Worm (Caenorhabditis elegans) whole organism, L3 larva: ENCODE data around the gene C34C12.9.

ENCODE experiments used
- R02D3.7 ChIP-seq: fragments of 150-350 bp; optimal IDR thresholded peaks from 2 replicates; lab custom pipeline; 2014; ENCODE audit warnings: missing biosample characterization, missing genetic modification characterization
- ZK546.5 ChIP-seq: sonication (generic microtip); optimal IDR thresholded peaks from 2 replicates; lab custom pipeline; 2017; ENCODE audit warnings: missing biosample characterization, missing genetic modification characterization
- aly-2 ChIP-seq: fragments of 150-350 bp; optimal IDR thresholded peaks from 2 replicates; lab custom pipeline; 2014; ENCODE audit warnings: missing biosample characterization, missing genetic modification characterization
- ama-1 ChIP-seq: fragments of 150-350 bp; optimal IDR thresholded peaks from 2 replicates; lab custom pipeline; 2018
- ceh-16 ChIP-seq: sonication (generic microtip); optimal IDR thresholded peaks from 2 replicates; lab custom pipeline; 2017; ENCODE audit warnings: missing biosample characterization, missing genetic modification characterization
- ceh-28 ChIP-seq: fragments of 150-350 bp; optimal IDR thresholded peaks from 2 replicates; lab custom pipeline; 2014; ENCODE audit warnings: missing biosample characterization, missing genetic modification reagents, missing genetic modification characterization
- ceh-82 ChIP-seq: fragments of 150-350 bp; optimal IDR thresholded peaks from 2 replicates; lab custom pipeline; 2014; ENCODE audit warnings: missing biosample characterization, missing genetic modification characterization
- ceh-9 ChIP-seq: sonication (generic microtip); optimal IDR thresholded peaks from 2 replicates; lab custom pipeline; 2018; ENCODE audit warnings: missing biosample characterization, missing genetic modification characterization
- egl-27 ChIP-seq: sonication (generic microtip); optimal IDR thresholded peaks from 4 replicates; lab custom pipeline; 2017; ENCODE audit warnings: missing biosample characterization, missing genetic modification reagents, missing genetic modification characterization
- elt-1 ChIP-seq: fragments of 150-350 bp; optimal IDR thresholded peaks from 2 replicates; lab custom pipeline; 2014; ENCODE audit warnings: missing biosample characterization, missing genetic modification characterization
- elt-2 ChIP-seq: sonication (generic microtip); optimal IDR thresholded peaks from 2 replicates; lab custom pipeline; 2016; ENCODE audit warnings: missing genetic modification reagents, mild to moderate bottlenecking, missing genetic modification characterization, missing compliant biosample characterization
- fkh-10 ChIP-seq: sonication (generic microtip); optimal IDR thresholded peaks from 2 replicates; lab custom pipeline; 2017; ENCODE audit warnings: missing biosample characterization, missing genetic modification reagents, missing genetic modification characterization
- fkh-2 ChIP-seq: fragments of 150-350 bp; optimal IDR thresholded peaks from 2 replicates; lab custom pipeline; 2014; ENCODE audit warnings: missing biosample characterization, missing genetic modification reagents, missing genetic modification characterization
- fos-1 ChIP-seq: fragments of 150-350 bp; optimal IDR thresholded peaks from 2 replicates; lab custom pipeline; 2014; ENCODE audit warnings: missing biosample characterization, missing genetic modification characterization
- hmg-11 ChIP-seq: sonication (generic microtip); optimal IDR thresholded peaks from 2 replicates; lab custom pipeline; 2016; ENCODE audit warnings: missing genetic modification characterization, missing compliant biosample characterization
- jun-1 ChIP-seq: fragments of 150-350 bp; optimal IDR thresholded peaks from 2 replicates; lab custom pipeline; 2014; ENCODE audit warnings: missing biosample characterization, missing genetic modification reagents, missing genetic modification characterization
- lin-15B ChIP-seq: fragments of 150-350 bp; optimal IDR thresholded peaks from 2 replicates; lab custom pipeline; 2014; ENCODE audit warnings: missing biosample characterization, missing genetic modification characterization
- lin-39 ChIP-seq: fragments of 150-350 bp; optimal IDR thresholded peaks from 2 replicates; lab custom pipeline; 2018; ENCODE audit warnings: missing biosample characterization, missing genetic modification reagents, missing genetic modification characterization
- lsy-12 ChIP-seq: sonication (generic microtip); optimal IDR thresholded peaks from 2 replicates; lab custom pipeline; 2016; ENCODE audit warnings: mild to moderate bottlenecking, missing genetic modification characterization, missing compliant biosample characterization
- mdl-1 ChIP-seq: fragments of 150-350 bp; optimal IDR thresholded peaks from 2 replicates; lab custom pipeline; 2014; ENCODE audit warnings: missing biosample characterization, missing genetic modification characterization
- nfya-1 ChIP-seq: sonication (generic microtip); optimal IDR thresholded peaks from 2 replicates; lab custom pipeline; 2017; ENCODE audit warnings: missing genetic modification characterization, mild to moderate bottlenecking, missing compliant biosample characterization, antibody characterized with exemption, moderate library complexity; ENCODE audit not compliant: insufficient read depth
- nhr-11 ChIP-seq: fragments of 150-350 bp; optimal IDR thresholded peaks from 2 replicates; lab custom pipeline; 2014; ENCODE audit warnings: missing biosample characterization, missing genetic modification characterization
- nhr-12 ChIP-seq: fragments of 150-350 bp; optimal IDR thresholded peaks from 2 replicates; lab custom pipeline; 2014; ENCODE audit warnings: missing biosample characterization, missing genetic modification characterization
- nhr-23 ChIP-seq: fragments of 150-350 bp; optimal IDR thresholded peaks from 2 replicates; lab custom pipeline; 2014; ENCODE audit warnings: missing biosample characterization, missing genetic modification reagents, missing genetic modification characterization
- nhr-237 ChIP-seq: fragments of 150-350 bp; optimal IDR thresholded peaks from 2 replicates; lab custom pipeline; 2014; ENCODE audit warnings: missing biosample characterization, missing genetic modification characterization
- nhr-25 ChIP-seq: sonication (generic microtip); optimal IDR thresholded peaks from 2 replicates; lab custom pipeline; 2017; ENCODE audit warnings: missing biosample characterization, missing genetic modification characterization
- nhr-28 ChIP-seq: fragments of 150-350 bp; optimal IDR thresholded peaks from 2 replicates; lab custom pipeline; 2014; ENCODE audit warnings: missing biosample characterization, missing genetic modification characterization
- nhr-43 ChIP-seq: sonication (generic microtip); optimal IDR thresholded peaks from 2 replicates; lab custom pipeline; 2016; ENCODE audit warnings: mild to moderate bottlenecking, missing genetic modification characterization, missing compliant biosample characterization; ENCODE audit not compliant: poor library complexity, severe bottlenecking
- nhr-77 ChIP-seq: fragments of 150-350 bp; optimal IDR thresholded peaks from 2 replicates; lab custom pipeline; 2014; ENCODE audit warnings: missing biosample characterization, missing genetic modification characterization
- pha-4 ChIP-seq: fragments of 150-350 bp; optimal IDR thresholded peaks from 2 replicates; lab custom pipeline; 2014; ENCODE audit warnings: missing biosample characterization, missing genetic modification reagents, missing genetic modification characterization
- pqm-1 ChIP-seq: fragments of 150-350 bp; optimal IDR thresholded peaks from 2 replicates; lab custom pipeline; 2017; ENCODE audit warnings: missing biosample characterization, missing genetic modification characterization, inconsistent platforms
- sea-2 ChIP-seq: fragments of 150-350 bp; sonication (generic microtip); optimal IDR thresholded peaks from 4 replicates; lab custom pipeline; 2014; ENCODE audit warnings: missing biosample characterization, missing genetic modification reagents, missing genetic modification characterization
- skn-1 ChIP-seq: fragments of 150-350 bp; optimal IDR thresholded peaks from 2 replicates; lab custom pipeline; 2014; ENCODE audit warnings: missing biosample characterization, missing genetic modification characterization
- snpc-4 ChIP-seq: fragments of 150-350 bp; optimal IDR thresholded peaks from 2 replicates; lab custom pipeline; 2014; ENCODE audit warnings: missing biosample characterization, missing genetic modification characterization
- tbx-2 ChIP-seq: sonication (generic microtip); optimal IDR thresholded peaks from 2 replicates; lab custom pipeline; 2016; ENCODE audit warnings: mild to moderate bottlenecking, missing genetic modification characterization, missing compliant biosample characterization
- unc-39 ChIP-seq: sonication (generic microtip); optimal IDR thresholded peaks from 4 replicates; lab custom pipeline; 2017; ENCODE audit warnings: missing biosample characterization, missing genetic modification characterization
- zag-1 ChIP-seq: fragments of 150-350 bp; optimal IDR thresholded peaks from 2 replicates; lab custom pipeline; 2014; ENCODE audit warnings: missing biosample characterization, missing genetic modification characterization
- ztf-11 ChIP-seq: fragments of 150-350 bp; optimal IDR thresholded peaks from 2 replicates; lab custom pipeline; 2014; ENCODE audit warnings: missing biosample characterization, missing genetic modification characterization
- ztf-4 ChIP-seq: fragments of 150-350 bp; optimal IDR thresholded peaks from 2 replicates; lab custom pipeline; 2014; ENCODE audit warnings: missing biosample characterization, missing genetic modification characterization

The C34C12.9 gene

DNA sequence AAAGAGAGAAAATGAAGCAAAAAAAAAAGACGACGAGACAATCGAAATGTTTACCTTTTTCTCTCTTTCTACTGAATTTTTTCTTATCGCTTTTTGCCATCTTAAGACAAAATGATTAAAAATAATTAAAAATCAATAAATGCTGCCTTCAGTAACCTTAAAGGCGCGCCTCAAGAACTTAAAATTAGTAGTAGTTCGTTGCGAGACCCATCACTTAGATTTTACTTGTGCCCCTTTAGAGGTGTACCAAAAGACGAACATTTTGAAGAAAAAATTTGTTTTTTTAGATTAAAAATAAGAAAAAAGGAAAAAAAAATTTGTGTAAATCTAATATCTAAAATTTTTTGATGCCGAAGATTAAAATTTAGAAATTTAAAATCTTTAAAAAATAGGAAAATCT, 4.3 kb downstream of the C34C12.9 start:
- peak; percentile 5 for TF ChIP-seq elt-2 (tag; lab: Kevin White, UChicago)
- no peak for TF ChIP-seq tbx-2 (tag; lab: Kevin White, UChicago)

DNA sequence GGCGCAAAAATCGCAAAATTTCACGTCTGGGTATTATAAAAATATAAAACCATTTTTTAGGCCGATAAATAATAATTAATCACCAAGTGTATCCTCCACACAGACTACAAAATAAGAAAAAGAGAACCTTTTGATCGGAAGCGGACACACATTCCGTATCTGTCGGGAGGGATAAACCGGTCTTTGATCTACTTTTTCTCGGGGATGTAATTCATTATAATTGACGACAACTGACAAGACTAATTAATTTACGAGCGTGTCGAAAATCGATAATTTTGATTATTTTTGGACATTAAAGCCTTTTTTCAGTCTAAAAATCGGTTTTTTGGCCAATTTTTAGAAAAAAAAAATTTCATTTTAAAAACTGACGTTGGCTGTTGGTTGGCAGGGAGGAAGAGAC, 4.9 kb downstream of the C34C12.9 start:
- TF ChIP-seq lin-15B (tag; lab: Kevin White, UChicago) (no peak), ceh-28 (peak; percentile 14), nhr-23 (tag; lab: Kevin White, UChicago) (peak; percentile 58)
- TF ChIP-seq, all 47 proteins: peak for 2

DNA sequence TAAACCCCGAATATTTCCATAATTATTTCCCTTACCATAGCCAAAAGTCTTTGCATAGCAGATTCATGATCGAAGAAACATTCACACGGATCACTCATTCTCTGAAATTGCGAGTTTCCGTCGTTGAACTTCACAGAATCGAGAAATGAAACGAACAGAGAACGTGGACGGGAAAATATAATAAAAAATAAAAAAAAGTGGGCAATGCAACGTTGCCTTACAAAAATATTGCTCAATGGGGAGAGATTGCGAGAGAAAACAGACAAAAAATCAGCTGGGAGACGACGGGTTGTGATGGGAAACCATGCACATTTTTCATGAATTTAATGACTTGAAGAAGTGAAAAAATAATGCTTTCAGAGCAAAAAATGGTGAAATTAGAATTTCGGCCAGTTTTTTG, 5.7 kb downstream of the C34C12.9 start, which contains the start of gene smim-14:
smim-14 (minus strand) TSS at position 101 of the 400 bp plus-strand sequence.
- no peak for TF ChIP-seq snpc-4 (tag; lab: Kevin White, UChicago)
- peak; percentile 9 for TF ChIP-seq hmg-11 (tag; lab: Kevin White, UChicago)
- TF ChIP-seq ama-1, result peak; percentile 2

- TF ChIP-seq lsy-12 (tag; lab: Kevin White, UChicago) (no peak), fkh-10 (GFP tag; lab: Kevin White, UChicago) (no peak), skn-1 (tag; lab: Kevin White, UChicago) (no peak), lin-15B (tag; lab: Kevin White, UChicago) (peak; percentile 7), ceh-16 (tag; lab: Kevin White, UChicago) (no peak), ceh-9 (tag; lab: Kevin White, UChicago) (no peak), pha-4 (no peak), elt-2 (tag; lab: Kevin White, UChicago) (peak; percentile 52)
Observed at ce11 chrIII:3468384-3468783, 6.9 kb downstream of the C34C12.9 start.

ce11 chrIII:3467013-3467412, 8.3 kb downstream of the C34C12.9 start:
- TF ChIP-seq nhr-28 (no peak), elt-2 (tag; lab: Kevin White, UChicago) (no peak), hmg-11 (tag; lab: Kevin White, UChicago) (no peak), nfya-1 (tag; lab: Kevin White, UChicago) (peak; percentile 93), ztf-4 (tag; lab: Kevin White, UChicago) (no peak), sea-2 (GFP tag; lab: Kevin White, UChicago) (no peak)
- TF ChIP-seq, all 47 proteins: peak for 1

DNA sequence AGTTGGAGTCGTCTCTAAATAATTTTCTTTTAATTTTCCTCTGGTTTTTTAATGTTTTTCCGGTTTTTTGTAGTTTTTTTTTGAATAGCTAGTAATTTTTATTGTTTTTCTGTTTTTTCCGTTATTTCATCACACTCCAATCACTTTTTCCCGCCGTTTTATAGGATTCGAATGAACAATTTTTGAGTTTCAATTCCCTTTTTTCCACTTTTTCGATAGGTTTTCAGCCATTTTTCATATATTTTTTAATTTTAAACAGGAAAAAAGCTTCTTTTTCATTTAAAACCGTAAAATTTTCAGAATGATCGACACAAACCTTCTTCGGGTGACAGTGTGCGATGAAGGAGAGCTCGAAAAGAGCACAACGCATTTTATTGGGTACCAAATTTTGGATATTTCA, 13.9 kb downstream of the C34C12.9 start, which contains the start of gene pph-6:
pph-6 (plus strand) TSS at position 301 of the 400 bp plus-strand sequence.
- no peak for TF ChIP-seq snpc-4 (tag; lab: Kevin White, UChicago)
- no peak for TF ChIP-seq lin-15B (tag; lab: Kevin White, UChicago)
- no peak for TF ChIP-seq ZK546.5
- TF ChIP-seq ceh-9 (tag; lab: Kevin White, UChicago), result no peak
- no peak for TF ChIP-seq fkh-2 (tag; lab: Kevin White, UChicago)
- no peak for TF ChIP-seq hmg-11 (tag; lab: Kevin White, UChicago)
- TF ChIP-seq mdl-1, result no peak
- TF ChIP-seq, all 47 proteins: peak for 0

ce11 chrIII:3460061-3460460, 15.3 kb downstream of the C34C12.9 start, which contains the start of gene C34C12.8:
Gene C34C12.8 (plus strand): TSS chrIII:3460406.
- TF ChIP-seq pha-4 (peak; percentile 95), mdl-1 (no peak), snpc-4 (tag; lab: Kevin White, UChicago) (peak; percentile 86), fos-1 (tag; lab: Kevin White, UChicago) (no peak), nhr-12 (tag; lab: Kevin White, UChicago) (no peak), ceh-16 (tag; lab: Kevin White, UChicago) (no peak), jun-1 (tag; lab: Kevin White, UChicago) (peak; percentile 93), nhr-43 (tag; lab: Kevin White, UChicago) (peak; percentile 94), pqm-1 (peak; percentile 1), hmg-11 (tag; lab: Kevin White, UChicago) (peak; percentile 89), nhr-25 (tag; lab: Kevin White, UChicago) (peak; percentile 94), lin-39 (tag; lab: Kevin White, UChicago) (peak; percentile 80), ama-1 (peak; percentile 62), egl-27 (peak; percentile 53), ZK546.5 (peak; percentile 20), lin-15B (tag; lab: Kevin White, UChicago) (peak; percentile 97), unc-39 (tag; lab: Kevin White, UChicago) (no peak), ceh-82 (tag; lab: Kevin White, UChicago) (peak; percentile 83), nhr-237 (tag; lab: Kevin White, UChicago) (no peak), ceh-28 (peak; percentile 87), nhr-77 (tag; lab: Kevin White, UChicago) (peak; percentile 83), ztf-11 (tag; lab: Kevin White, UChicago) (no peak), R02D3.7 (tag; lab: Kevin White, UChicago) (peak; percentile 89), elt-2 (tag; lab: Kevin White, UChicago) (peak; percentile 66), zag-1 (tag; lab: Kevin White, UChicago) (peak; percentile 37), nhr-11 (tag; lab: Kevin White, UChicago) (peak; percentile 57), fkh-2 (tag; lab: Kevin White, UChicago) (no peak), aly-2 (tag; lab: Kevin White, UChicago) (no peak), fkh-10 (GFP tag; lab: Kevin White, UChicago) (peak; percentile 89), ztf-4 (tag; lab: Kevin White, UChicago) (peak; percentile 28), elt-1 (tag; lab: Kevin White, UChicago) (peak; percentile 31)
